Worm (Caenorhabditis elegans): Measurements from ENCODE around the gene ttbk-2.2.

ttbk-2.2 gene

ce11 chrIV:5089795-5090528 is 23.2 kb upstream of the ttbk-2.2 start (continued):
- TF ChIP-seq ceh-91 (GFP tag; IDR thresholded peaks at IDR 0.05) (peak; percentile 44; the same call in 1 of the 2 replicates), rcor-1 (GFP tag; IDR thresholded peaks at IDR 0.05) (peak; percentile 27; the same call in 1 of the 2 replicates)

ce11 chrIV:5088814-5089322 is 22.1 kb upstream of the ttbk-2.2 start, which contains the start of gene ivd-1:
ivd-1 (minus strand) TSS chrIV:5088864.
- peak; percentile 48 for TF ChIP-seq ZK185.1 (tag; optimal IDR thresholded peaks at IDR 0.05; ENCODE audit: poor library complexity, severe bottlenecking)
- TF ChIP-seq cebp-1 (GFP tag; IDR thresholded peaks at IDR 0.05), result no peak
- peak; percentile 44 for TF ChIP-seq cebp-1 (tag; optimal IDR thresholded peaks at IDR 0.05)
- TF ChIP-seq Y56A3A.18 (GFP tag; IDR thresholded peaks at IDR 0.05), result no peak
- TF ChIP-seq let-607 (tag; optimal IDR thresholded peaks at IDR 0.05), result peak; percentile 91 to 92
- peak; percentile 85 for TF ChIP-seq nhr-80 (tag; optimal IDR thresholded peaks at IDR 0.05)
- 0 out of 2 replicates have a peak, but pooled peaks have one; percentile 22 for TF ChIP-seq mcd-1 (GFP tag; IDR thresholded peaks at IDR 0.05)
- TF ChIP-seq dox-1 (GFP tag; IDR thresholded peaks at IDR 0.05), result peak; percentile 19; the same call in 1 of the 2 replicates
- TF ChIP-seq egl-44 (GFP tag; IDR thresholded peaks at IDR 0.05), result 0 out of 2 replicates have a peak, but pooled peaks have one; percentile 37
- TF ChIP-seq K11D2.4 (GFP tag; IDR thresholded peaks at IDR 0.05), result no peak
- peak; percentile 7 for TF ChIP-seq attf-5 (GFP tag; optimal IDR thresholded peaks at IDR 0.05)
- no peak for TF ChIP-seq F57C9.4 (tag; optimal IDR thresholded peaks at IDR 0.05)
- TF ChIP-seq lin-54 (GFP tag; optimal IDR thresholded peaks at IDR 0.05), result no peak
- peak; percentile 15 for TF ChIP-seq tbp1 (GFP tag; optimal IDR thresholded peaks at IDR 0.05)

- TF ChIP-seq cebp-2 (GFP tag; IDR thresholded peaks at IDR 0.05) (0 out of 2 replicates have a peak, but pooled peaks have one; percentile 28), madf-8 (GFP tag; conservative IDR thresholded peaks at IDR 0.05) (no peak), tlf-1 (GFP tag; optimal IDR thresholded peaks at IDR 0.05) (no peak), egl-18 (GFP tag; IDR thresholded peaks at IDR 0.05) (0 out of 2 replicates have a peak, but pooled peaks have one; percentile 40), mcd-1 (GFP tag; IDR thresholded peaks at IDR 0.05) (0 out of 2 replicates have a peak, but pooled peaks have one; percentile 24), ceh-100 (GFP tag; IDR thresholded peaks at IDR 0.05) (0 out of 2 replicates have a peak, but pooled peaks have one; percentile 12), atf-7 (tag; optimal IDR thresholded peaks at IDR 0.05) (peak; percentile 41), F37B4.10 (GFP tag; IDR thresholded peaks at IDR 0.05) (0 out of 2 replicates have a peak, but pooled peaks have one; percentile 35), ceh-79 (tag; optimal IDR thresholded peaks at IDR 0.05) (no peak), B0336.3 (GFP tag; IDR thresholded peaks at IDR 0.05) (peak; percentile 59; the same call in 1 of the 2 replicates), akir-1 (GFP tag; optimal IDR thresholded peaks at IDR 0.05) (no peak), attf-3 (GFP tag; conservative IDR thresholded peaks at IDR 0.05) (no peak), C06A6.2 (GFP tag; conservative IDR thresholded peaks at IDR 0.05) (0 out of 2 replicates have a peak, but pooled peaks have one; percentile 8), B0019.2 (GFP tag; conservative IDR thresholded peaks at IDR 0.05) (no peak), snpc-4 (GFP tag; optimal IDR thresholded peaks at IDR 0.05) (no peak), snpc-4 (tag; optimal IDR thresholded peaks at IDR 0.05) (peak in 1 of 4 experiments; percentile 9), lin-26 (GFP tag; IDR thresholded peaks at IDR 0.05) (0 out of 2 replicates have a peak, but pooled peaks have one; percentile 15), nfyb-1 (GFP tag; IDR thresholded peaks at IDR 0.05) (0 out of 2 replicates have a peak, but pooled peaks have one; percentile 30), madf-3 (GFP tag; IDR thresholded peaks at IDR 0.05) (0 out of 2 replicates have a peak, but pooled peaks have one; percentile 53), ZK185.1 (tag; optimal IDR thresholded peaks at IDR 0.05; ENCODE audit: poor library complexity, severe bottlenecking) (peak; percentile 70), Y53G8AR.9 (GFP tag; conservative IDR thresholded peaks at IDR 0.05) (peak; percentile 18), ceh-27 (GFP tag; optimal IDR thresholded peaks at IDR 0.05) (no peak), ztf-18 (tag; optimal IDR thresholded peaks at IDR 0.05) (no peak), ekl-4 (GFP tag; IDR thresholded peaks at IDR 0.05) (0 out of 2 replicates have a peak, but pooled peaks have one; percentile 7), pbrm-1 (GFP tag; IDR thresholded peaks at IDR 0.05) (no peak), lin-35 (GFP tag; optimal IDR thresholded peaks at IDR 0.05) (no peak), F57C9.4 (tag; optimal IDR thresholded peaks at IDR 0.05) (no peak), F52B5.7 (tag; optimal IDR thresholded peaks at IDR 0.05) (peak; percentile 56), fkh-3 (tag; optimal IDR thresholded peaks at IDR 0.05) (peak; percentile 58), aptf-3 (GFP tag; IDR thresholded peaks at IDR 0.05) (no peak)
These were observed 20.2 kb upstream of the ttbk-2.2 start for ce11 chrIV:5086961-5087326.

Data from whole organism, young adult.